Worm (Caenorhabditis elegans) whole organism, L3 larva: Measurements from ENCODE around the gene qns-1.

ENCODE experiments used
- aly-2 ChIP-seq: fragments of 150-350 bp; optimal IDR thresholded peaks from 2 replicates; lab custom pipeline; 2014; ENCODE audit warnings: missing biosample characterization, missing genetic modification characterization
- daf-12 ChIP-seq: fragments of 150-350 bp; optimal IDR thresholded peaks from 2 replicates; lab custom pipeline; 2014; ENCODE audit warnings: missing biosample characterization, missing genetic modification reagents, missing genetic modification characterization
- jun-1 ChIP-seq: fragments of 150-350 bp; optimal IDR thresholded peaks from 2 replicates; lab custom pipeline; 2014; ENCODE audit warnings: missing biosample characterization, missing genetic modification reagents, missing genetic modification characterization
- skn-1 ChIP-seq: fragments of 150-350 bp; optimal IDR thresholded peaks from 2 replicates; lab custom pipeline; 2014; ENCODE audit warnings: missing biosample characterization, missing genetic modification characterization

ce11 chrIV:10214811-10215210 is 4.3 kb downstream of the qns-1 start, which contains the start of gene abt-1:
- no peak for TF ChIP-seq skn-1
- no peak for TF ChIP-seq daf-12 (tag; lab: Kevin White, UChicago)
- TF ChIP-seq jun-1 (tag; lab: Kevin White, UChicago) = no peak
- no peak for TF ChIP-seq aly-2 (tag; lab: Kevin White, UChicago)
